Worm (Caenorhabditis elegans): ENCODE results near the gene lips-15.
A peak's percentile ranks its signal among the peaks of the same experiment; 100 is the strongest.

- TF ChIP-seq fkh-10 (GFP tag; optimal IDR thresholded peaks at IDR 0.05): no peak
- no peak for TF ChIP-seq ceh-30 (tag; optimal IDR thresholded peaks at IDR 0.05)
- no peak for TF ChIP-seq unc-3 (GFP tag; conservative IDR thresholded peaks at IDR 0.05)
- TF ChIP-seq unc-3 (tag; optimal IDR thresholded peaks at IDR 0.05): no peak
- TF ChIP-seq gmeb-2 (tag; optimal IDR thresholded peaks at IDR 0.05): no peak
- TF ChIP-seq ets-4 (tag; optimal IDR thresholded peaks at IDR 0.05): no peak
- TF ChIP-seq elt-2 (tag; optimal IDR thresholded peaks at IDR 0.05): no peak
- peak; percentile 28 for TF ChIP-seq ceh-34 (tag; optimal IDR thresholded peaks at IDR 0.05)
- no peak for TF ChIP-seq C08G9.2 (tag; optimal IDR thresholded peaks at IDR 0.05)
- no peak for TF ChIP-seq pqm-1 (tag; optimal IDR thresholded peaks at IDR 0.05)
- TF ChIP-seq lin-11 (tag; optimal IDR thresholded peaks at IDR 0.05): no peak
- no peak for TF ChIP-seq fax-1 (tag; optimal IDR thresholded peaks at IDR 0.05)
- no peak for TF ChIP-seq pha-2 (tag; optimal IDR thresholded peaks at IDR 0.05)
- no peak for TF ChIP-seq ztf-16 (tag; optimal IDR thresholded peaks at IDR 0.05)
- no peak for TF ChIP-seq ama-1 (optimal IDR thresholded peaks at IDR 0.05)
Observed at ce11 chrII:12603667-12604621, at the start of gene lips-15, which contains the start of gene ceh-100.

Measured in whole organism, late embryonic.